Fruit fly (Drosophila melanogaster) S2 (cell line): ENCODE results near the gene CG18132.
A peak's percentile ranks its signal among the peaks of the same experiment; 100 is the strongest.

Experiments
- CG8478 ChIP-seq: fragments of >200 bp; optimal IDR thresholded peaks from 2 replicates; lab custom pipeline; 2018
- CTCF ChIP-seq, 2 experiments: fragments of >200 bp; optimal IDR thresholded peaks; 2 replicates each; lab custom pipeline; 2018

- TF ChIP-seq CTCF (optimal IDR thresholded peaks at IDR 0.05; lab: Kevin White, UChicago) = peak; percentile 84 to 97
- no peak for TF ChIP-seq CG8478 (lab: Kevin White, UChicago)
These were observed 25.4 kb downstream of the CG18132 start, which contains the start of gene CG31928 for dm6 chr2L:1491791-1492345.
